Fruit fly (Drosophila melanogaster) whole organism: ENCODE results near the gene CG15145.

Experiments
- CG8478 ChIP-seq: fragments of >200 bp; optimal IDR thresholded peaks from 2 replicates; lab custom pipeline; 2018; ENCODE audit warnings: inconsistent platforms
- Dll ChIP-seq: fragments of >200 bp; optimal IDR thresholded peaks from 2 replicates; lab custom pipeline; 2017
- EcR ChIP-seq, 2 experiments: fragments of >200 bp; optimal IDR thresholded peaks; 2 replicates each; lab custom pipeline; 2017; ENCODE audit warnings: missing biosample characterization in 2 of 2, missing genetic modification characterization in 2 of 2, missing genetic modification reagents in 2 of 2
- pan ChIP-seq: fragments of >200 bp; optimal IDR thresholded peaks from 2 replicates; lab custom pipeline; 2017
- psq ChIP-seq: fragments of >200 bp; optimal IDR thresholded peaks from 2 replicates; lab custom pipeline; 2017
- usp ChIP-seq: fragments of >200 bp; optimal IDR thresholded peaks from 2 replicates; lab custom pipeline; 2017; ENCODE audit warnings: missing biosample characterization, missing genetic modification characterization, mixed read lengths

Gene CG15145

dm6 chr2L:17532134-17532533 is at the start of gene CG15145:
CG15145 (minus strand) TSS chr2L:17532234.
- TF ChIP-seq Dll (lab: Kevin White, UChicago): no peak

- TF ChIP-seq CG8478 (lab: Kevin White, UChicago) (no peak), usp (GFP tag; lab: Kevin White, UChicago) (no peak), EcR (GFP tag; optimal IDR thresholded peaks at IDR 0.05; lab: Kevin White, UChicago) (no peak), pan (lab: Kevin White, UChicago) (no peak), psq (no peak), Dll (lab: Kevin White, UChicago) (no peak)
These were observed 42.4 kb upstream of the CG15145 start for dm6 chr2L:17574337-17574912.

- TF ChIP-seq EcR (GFP tag; optimal IDR thresholded peaks at IDR 0.05; lab: Kevin White, UChicago) (no peak), psq (no peak), CG8478 (lab: Kevin White, UChicago) (no peak), Dll (lab: Kevin White, UChicago) (no peak), usp (GFP tag; lab: Kevin White, UChicago) (no peak), pan (lab: Kevin White, UChicago) (no peak)
These were observed 41.0 kb upstream of the CG15145 start for dm6 chr2L:17573063-17573462.

dm6 chr2L:17565734-17566133 is 33.7 kb upstream of the CG15145 start:
- TF ChIP-seq pan (lab: Kevin White, UChicago) (no peak), EcR (GFP tag; optimal IDR thresholded peaks at IDR 0.05; lab: Kevin White, UChicago) (no peak), CG8478 (lab: Kevin White, UChicago) (no peak), psq (no peak), usp (GFP tag; lab: Kevin White, UChicago) (no peak), Dll (lab: Kevin White, UChicago) (no peak)

- no peak for TF ChIP-seq CG8478 (lab: Kevin White, UChicago)
- no peak for TF ChIP-seq psq
- no peak for TF ChIP-seq EcR (GFP tag; optimal IDR thresholded peaks at IDR 0.05; lab: Kevin White, UChicago)
- no peak for TF ChIP-seq pan (lab: Kevin White, UChicago)
- TF ChIP-seq Dll (lab: Kevin White, UChicago): no peak
- TF ChIP-seq usp (GFP tag; lab: Kevin White, UChicago): no peak
These were observed 32.6 kb upstream of the CG15145 start for dm6 chr2L:17564682-17565081.

- TF ChIP-seq Dll (lab: Kevin White, UChicago) (no peak), CG8478 (lab: Kevin White, UChicago) (no peak), pan (lab: Kevin White, UChicago) (no peak), psq (no peak), usp (GFP tag; lab: Kevin White, UChicago) (no peak), EcR (GFP tag; optimal IDR thresholded peaks at IDR 0.05; lab: Kevin White, UChicago) (no peak)
These were observed 29.9 kb upstream of the CG15145 start for dm6 chr2L:17561914-17562313.

- TF ChIP-seq CG8478 (lab: Kevin White, UChicago) (no peak), psq (no peak), EcR (GFP tag; optimal IDR thresholded peaks at IDR 0.05; lab: Kevin White, UChicago) (no peak), pan (lab: Kevin White, UChicago) (no peak), Dll (lab: Kevin White, UChicago) (no peak), usp (GFP tag; lab: Kevin White, UChicago) (no peak)
These were observed 28.3 kb upstream of the CG15145 start for dm6 chr2L:17560125-17561019.

- TF ChIP-seq CG8478 (lab: Kevin White, UChicago) (no peak), EcR (GFP tag; optimal IDR thresholded peaks at IDR 0.05; lab: Kevin White, UChicago) (no peak), Dll (lab: Kevin White, UChicago) (no peak), psq (no peak), pan (lab: Kevin White, UChicago) (no peak), usp (GFP tag; lab: Kevin White, UChicago) (no peak)
These were observed 27.2 kb upstream of the CG15145 start for dm6 chr2L:17559275-17559674.

- TF ChIP-seq pan (lab: Kevin White, UChicago) (no peak), EcR (GFP tag; optimal IDR thresholded peaks at IDR 0.05; lab: Kevin White, UChicago) (no peak), Dll (lab: Kevin White, UChicago) (no peak), CG8478 (lab: Kevin White, UChicago) (no peak), psq (no peak), usp (GFP tag; lab: Kevin White, UChicago) (no peak)
These were observed 26.2 kb upstream of the CG15145 start for dm6 chr2L:17558111-17558773.

- no peak for TF ChIP-seq usp (GFP tag; lab: Kevin White, UChicago)
- no peak for TF ChIP-seq psq
- TF ChIP-seq EcR (GFP tag; optimal IDR thresholded peaks at IDR 0.05; lab: Kevin White, UChicago): no peak
- TF ChIP-seq pan (lab: Kevin White, UChicago): no peak
- no peak for TF ChIP-seq CG8478 (lab: Kevin White, UChicago)
- TF ChIP-seq Dll (lab: Kevin White, UChicago): no peak
These were observed 23.6 kb upstream of the CG15145 start, which contains the start of gene CG7094 for dm6 chr2L:17555665-17556064. CG7094 (minus strand) TSS chr2L:17555765.

dm6 chr2L:17542661-17543278 is 10.7 kb upstream of the CG15145 start:
- TF ChIP-seq pan (lab: Kevin White, UChicago): no peak
- no peak for TF ChIP-seq usp (GFP tag; lab: Kevin White, UChicago)
- no peak for TF ChIP-seq Dll (lab: Kevin White, UChicago)
- no peak for TF ChIP-seq CG8478 (lab: Kevin White, UChicago)
- no peak for TF ChIP-seq EcR (GFP tag; optimal IDR thresholded peaks at IDR 0.05; lab: Kevin White, UChicago)
- no peak for TF ChIP-seq psq
